Fruit fly (Drosophila melanogaster) whole organism, embryonic: ENCODE data around the gene Kaz1-ORFB.

Source experiments
- CG1024 ChIP-seq: fragments of 200-800 bp; sonication (Bioruptor generic); IDR thresholded peaks from 2 replicates; pipeline ENCODE4 v1.3.6; 2022; ENCODE audit warnings: missing biosample characterization, missing genetic modification characterization
- CG10462 ChIP-seq: fragments of 200-800 bp; sonication (Bioruptor generic); optimal IDR thresholded peaks from 2 replicates; lab custom pipeline; 2016; ENCODE audit warnings: missing biosample characterization, missing genetic modification characterization
- CG10543 ChIP-seq: fragments of 200-800 bp; sonication (Bioruptor generic); optimal IDR thresholded peaks from 3 replicates; lab custom pipeline; 2017; ENCODE audit warnings: missing biosample characterization, mild to moderate bottlenecking, missing genetic modification characterization, moderate library complexity
- CG10654 ChIP-seq: fragments of 200-800 bp; sonication (Bioruptor generic); optimal IDR thresholded peaks from 2 replicates; lab custom pipeline; 2016; ENCODE audit warnings: missing biosample characterization, missing genetic modification characterization
- CG11504 ChIP-seq: fragments of 200-800 bp; sonication (Bioruptor generic); optimal IDR thresholded peaks from 3 replicates; lab custom pipeline; 2019; ENCODE audit warnings: missing biosample characterization, mild to moderate bottlenecking, missing genetic modification characterization, moderate library complexity
- CG11695 ChIP-seq: fragments of 200-800 bp; sonication (Bioruptor generic); IDR thresholded peaks from 3 replicates; pipeline ENCODE4 v1.3.6; 2022; ENCODE audit warnings: missing biosample characterization, missing genetic modification characterization
- CG13287 ChIP-seq: fragments of 200-800 bp; sonication (Bioruptor generic); IDR thresholded peaks from 2 replicates; pipeline ENCODE4 v1.3.6; 2022; ENCODE audit warnings: missing biosample characterization, missing genetic modification characterization; ENCODE audit not compliant: partially characterized antibody
- CG14667 ChIP-seq: fragments of 200-800 bp; sonication (Bioruptor generic); IDR thresholded peaks from 2 replicates; pipeline ENCODE4 v1.3.6; 2022; ENCODE audit warnings: missing biosample characterization, missing genetic modification characterization
- CG18599 ChIP-seq: fragments of 200-800 bp; sonication (Bioruptor generic); optimal IDR thresholded peaks from 3 replicates; lab custom pipeline; 2017; ENCODE audit warnings: missing biosample characterization, missing genetic modification characterization, mild to moderate bottlenecking, moderate library complexity, missing genetic modification reagents
- CG32532 ChIP-seq: fragments of 200-800 bp; sonication (Bioruptor generic); IDR thresholded peaks from 2 replicates; pipeline ENCODE4 v1.3.6; 2022; ENCODE audit warnings: missing biosample characterization, missing genetic modification characterization
- CG3281 ChIP-seq: fragments of 200-800 bp; sonication (Bioruptor generic); optimal IDR thresholded peaks from 3 replicates; lab custom pipeline; 2017; ENCODE audit warnings: missing biosample characterization, mild to moderate bottlenecking, missing genetic modification characterization
- CG3847 ChIP-seq: fragments of 200-800 bp; sonication (Bioruptor generic); IDR thresholded peaks from 2 replicates; pipeline ENCODE4 v1.3.6; 2022; ENCODE audit warnings: missing biosample characterization, missing genetic modification characterization
- CG3995 ChIP-seq: fragments of 200-800 bp; sonication (Bioruptor generic); optimal IDR thresholded peaks from 3 replicates; lab custom pipeline; 2016; ENCODE audit warnings: missing biosample characterization, missing genetic modification characterization
- CG7839 ChIP-seq: fragments of 200-800 bp; sonication (Bioruptor generic); optimal IDR thresholded peaks from 3 replicates; lab custom pipeline; 2018; ENCODE audit warnings: missing biosample characterization, mild to moderate bottlenecking, missing genetic modification characterization, moderate library complexity
- CG9437 ChIP-seq: fragments of 200-800 bp; sonication (Bioruptor generic); optimal IDR thresholded peaks from 2 replicates; lab custom pipeline; 2018; ENCODE audit warnings: missing biosample characterization, mild to moderate bottlenecking, missing genetic modification characterization
- Chrac-16 ChIP-seq: fragments of 200-800 bp; sonication (Bioruptor generic); optimal IDR thresholded peaks from 3 replicates; lab custom pipeline; 2016; ENCODE audit warnings: missing biosample characterization, missing genetic modification characterization
- D ChIP-seq, 2 experiments: fragments of 200-800 bp in 1 of 2; fragments of >200 bp in 1 of 2; sonication (Bioruptor generic) in 1 of 2; optimal IDR thresholded peaks; 2 replicates in 1 of 2; 3 replicates in 1 of 2; lab custom pipeline; 2017; ENCODE audit warnings: mild to moderate bottlenecking in 1 of 2, missing biosample characterization in 1 of 2, missing genetic modification characterization in 1 of 2, missing genetic modification reagents in 1 of 2
- Dek ChIP-seq: fragments of 200-800 bp; sonication (Bioruptor generic); optimal IDR thresholded peaks from 3 replicates; lab custom pipeline; 2019; ENCODE audit warnings: missing biosample characterization, mild to moderate bottlenecking, missing genetic modification characterization, moderate library complexity
- Dfd ChIP-seq, 2 experiments: fragments of >200 bp; optimal IDR thresholded peaks; 2 replicates each; lab custom pipeline; 2017; ENCODE audit warnings: missing biosample characterization in 2 of 2, missing genetic modification characterization in 2 of 2
- Doc3 ChIP-seq: fragments of 200-800 bp; sonication (Bioruptor generic); IDR thresholded peaks from 3 replicates; pipeline ENCODE4 v1.3.6; 2022; ENCODE audit warnings: missing biosample characterization, missing genetic modification characterization; ENCODE audit not compliant: partially characterized antibody
- Drgx ChIP-seq: fragments of 200-800 bp; sonication (Bioruptor generic); IDR thresholded peaks from 2 replicates; pipeline ENCODE4 v1.3.6; 2022; ENCODE audit warnings: missing biosample characterization, missing genetic modification characterization
- Fer1 ChIP-seq: fragments of 200-800 bp; sonication (Bioruptor generic); optimal IDR thresholded peaks from 2 replicates; lab custom pipeline; 2017; ENCODE audit warnings: missing biosample characterization, mild to moderate bottlenecking, missing genetic modification characterization
- H2.0 ChIP-seq: fragments of 200-800 bp; sonication (Bioruptor generic); IDR thresholded peaks from 2 replicates; pipeline ENCODE4 v1.3.6; 2022; ENCODE audit warnings: missing biosample characterization, missing genetic modification characterization
- Hr3 ChIP-seq: fragments of 200-800 bp; sonication (Bioruptor generic); optimal IDR thresholded peaks from 3 replicates; lab custom pipeline; 2016; ENCODE audit warnings: missing biosample characterization, missing genetic modification characterization
- Kr ChIP-seq: fragments of 200-800 bp; sonication (Bioruptor generic); optimal IDR thresholded peaks from 2 replicates; lab custom pipeline; 2017; ENCODE audit warnings: missing biosample characterization, mild to moderate bottlenecking, missing genetic modification characterization
- Nf-YC ChIP-seq: fragments of 200-800 bp; optimal IDR thresholded peaks from 3 replicates; lab custom pipeline; 2019; ENCODE audit warnings: missing biosample characterization, mild to moderate bottlenecking, missing genetic modification characterization, moderate library complexity
- NfI ChIP-seq: fragments of 200-800 bp; sonication (Bioruptor generic); optimal IDR thresholded peaks from 3 replicates; lab custom pipeline; 2018; ENCODE audit warnings: missing biosample characterization, mild to moderate bottlenecking, missing genetic modification characterization, moderate library complexity
- Optix ChIP-seq: fragments of 200-800 bp; sonication (Bioruptor generic); IDR thresholded peaks from 3 replicates; pipeline ENCODE4 v1.3.6; 2022; ENCODE audit warnings: missing biosample characterization, missing genetic modification characterization
- PHDP ChIP-seq: fragments of 200-800 bp; sonication (Bioruptor generic); optimal IDR thresholded peaks from 3 replicates; lab custom pipeline; 2018; ENCODE audit warnings: missing biosample characterization, mild to moderate bottlenecking, missing genetic modification characterization, moderate library complexity
- Ravus ChIP-seq: fragments of 200-800 bp; sonication (Bioruptor generic); IDR thresholded peaks from 2 replicates; pipeline ENCODE4 v1.3.6; 2022; ENCODE audit warnings: missing biosample characterization, missing genetic modification characterization
- Taf1 ChIP-seq: fragments of 200-800 bp; sonication (Bioruptor generic); IDR thresholded peaks from 2 replicates; pipeline ENCODE4 v1.3.6; 2022; ENCODE audit warnings: missing biosample characterization, missing genetic modification characterization
- Usf ChIP-seq: fragments of 200-800 bp; sonication (Bioruptor generic); optimal IDR thresholded peaks from 2 replicates; lab custom pipeline; 2017; ENCODE audit warnings: missing genotype, missing biosample characterization, missing genetic modification characterization
- ap ChIP-seq: fragments of 200-800 bp; sonication (Bioruptor generic); IDR thresholded peaks from 2 replicates; pipeline ENCODE4 v1.3.6; 2022; ENCODE audit warnings: missing biosample characterization, missing genetic modification characterization
- bsh ChIP-seq, 2 experiments: fragments of 200-800 bp; sonication (Bioruptor generic); optimal IDR thresholded peaks; 2 replicates each; lab custom pipeline; 2017 to 2018; ENCODE audit warnings: mild to moderate bottlenecking in 2 of 2, missing biosample characterization in 2 of 2, missing genetic modification characterization in 2 of 2, moderate library complexity in 1 of 2
- croc ChIP-seq: fragments of 200-800 bp; sonication (Bioruptor generic); conservative IDR thresholded peaks from 3 replicates; pipeline ENCODE4 v1.3.6; 2022; ENCODE audit warnings: missing biosample characterization, missing genetic modification characterization
- cwo ChIP-seq: fragments of 200-800 bp; sonication (Bioruptor generic); optimal IDR thresholded peaks from 3 replicates; lab custom pipeline; 2017; ENCODE audit warnings: missing biosample characterization, missing genetic modification characterization, mild to moderate bottlenecking, moderate library complexity, missing genetic modification reagents
- dati ChIP-seq: fragments of 200-800 bp; sonication (Bioruptor generic); IDR thresholded peaks from 2 replicates; pipeline ENCODE4 v1.3.6; 2022; ENCODE audit warnings: missing biosample characterization, missing genetic modification characterization
- esg ChIP-seq: fragments of 200-800 bp; sonication (Bioruptor generic); conservative IDR thresholded peaks from 2 replicates; pipeline ENCODE4 v1.3.6; 2022; ENCODE audit warnings: missing biosample characterization, missing genetic modification characterization
- grau ChIP-seq: fragments of 200-800 bp; optimal IDR thresholded peaks from 3 replicates; lab custom pipeline; 2019; ENCODE audit warnings: missing biosample characterization, mild to moderate bottlenecking, missing genetic modification characterization, moderate library complexity
- gsb-n ChIP-seq: fragments of 200-800 bp; sonication (Bioruptor generic); optimal IDR thresholded peaks from 3 replicates; lab custom pipeline; 2018; ENCODE audit warnings: missing biosample characterization, mild to moderate bottlenecking, missing genetic modification characterization
- gt ChIP-seq: fragments of 200-800 bp; sonication (Bioruptor generic); IDR thresholded peaks from 2 replicates; pipeline ENCODE4 v1.3.6; 2022; ENCODE audit warnings: missing biosample characterization, missing genetic modification characterization
- nerfin-1 ChIP-seq: fragments of 200-800 bp; sonication (Bioruptor generic); optimal IDR thresholded peaks from 3 replicates; lab custom pipeline; 2019; ENCODE audit warnings: missing biosample characterization, mild to moderate bottlenecking, missing genetic modification characterization, moderate library complexity
- phol ChIP-seq: fragments of 200-800 bp; sonication (Bioruptor generic); optimal IDR thresholded peaks from 3 replicates; lab custom pipeline; 2018; ENCODE audit warnings: missing biosample characterization, mild to moderate bottlenecking, missing genetic modification characterization, moderate library complexity
- pum ChIP-seq: fragments of 200-800 bp; sonication (Bioruptor generic); optimal IDR thresholded peaks from 2 replicates; lab custom pipeline; 2016; ENCODE audit warnings: missing biosample characterization, missing genetic modification characterization
- sim ChIP-seq: fragments of 200-800 bp; sonication (Bioruptor generic); IDR thresholded peaks from 2 replicates; pipeline ENCODE4 v1.3.6; 2022; ENCODE audit warnings: missing biosample characterization, missing genetic modification characterization
- sna ChIP-seq: fragments of 200-800 bp; sonication (Bioruptor generic); IDR thresholded peaks from 2 replicates; pipeline ENCODE4 v1.3.6; 2022; ENCODE audit warnings: missing biosample characterization, missing genetic modification characterization; ENCODE audit not compliant: partially characterized antibody
- so ChIP-seq: fragments of 200-800 bp; sonication (Bioruptor generic); IDR thresholded peaks from 3 replicates; pipeline ENCODE4 v1.3.6; 2022; ENCODE audit warnings: missing biosample characterization, missing genetic modification characterization
- ttk ChIP-seq: fragments of 200-800 bp; sonication (Bioruptor generic); IDR thresholded peaks from 2 replicates; pipeline ENCODE4 v2.1.2; 2022; ENCODE audit warnings: missing biosample characterization, missing genetic modification characterization

Kaz1-ORFB gene

DNA sequence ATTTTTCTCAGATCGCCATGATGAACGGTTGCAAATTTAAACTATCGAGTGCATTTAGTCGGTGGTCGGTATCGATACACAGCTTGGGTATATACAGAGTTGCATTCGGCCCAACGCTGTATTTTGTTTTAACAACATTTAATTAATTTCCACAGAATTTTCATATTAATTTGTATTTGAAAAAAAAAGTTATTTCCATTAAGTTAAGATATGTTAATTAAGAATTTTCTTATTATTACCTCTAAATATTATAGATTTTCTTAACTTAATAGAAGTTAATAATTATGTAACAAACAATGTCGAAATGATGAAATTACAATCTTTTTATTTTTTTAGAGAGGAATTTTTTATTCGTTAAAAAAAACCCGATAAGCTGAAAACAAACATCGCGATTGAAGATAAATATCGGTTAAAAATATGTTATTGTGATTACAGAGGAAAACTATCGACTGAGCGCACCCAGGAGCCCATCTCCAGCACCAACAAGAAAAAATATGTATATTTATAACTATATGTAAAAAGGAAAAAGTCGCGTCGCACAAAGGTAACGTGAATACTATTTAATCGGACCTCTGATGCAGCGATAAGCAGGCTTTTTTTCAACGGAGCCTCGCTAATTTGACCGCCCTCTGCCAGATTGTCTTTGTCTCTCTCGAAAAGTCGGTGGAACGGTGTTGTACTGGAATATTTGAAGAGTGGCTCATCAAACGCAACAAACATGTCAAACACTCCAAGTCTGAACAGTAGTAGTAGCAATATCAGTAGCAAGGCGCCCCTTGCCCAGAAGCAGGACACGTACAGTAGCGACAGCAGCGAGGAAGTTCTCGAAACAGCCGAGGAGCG lies 16.4 kb upstream of the Kaz1-ORFB start, which contains the start of the genes rno and mri (continued):
- TF ChIP-seq CG7839 (tag; lab: Kevin White, UChicago) = peak; percentile 81
- TF ChIP-seq NfI (GFP tag; lab: Kevin White, UChicago) = peak; percentile 67
- peak; percentile 40 for TF ChIP-seq CG10654 (GFP tag; lab: Kevin White, UChicago)
- TF ChIP-seq CG3847 (GFP tag; lab: Robert Waterston, UW) = peak; percentile 66; the same call in 1 of the 2 replicates
- no peak for TF ChIP-seq sim (GFP tag; lab: Robert Waterston, UW)
- peak; percentile 70 for TF ChIP-seq Nf-YC (tag; lab: Kevin White, UChicago)
- TF ChIP-seq Ravus (GFP tag; lab: Robert Waterston, UW) = peak; percentile 28
- TF ChIP-seq pum (GFP tag; lab: Kevin White, UChicago) = peak; percentile 20
- TF ChIP-seq CG11504 (tag; lab: Kevin White, UChicago) = peak; percentile 46
- peak; percentile 30; the same call in 1 of the 3 replicates for TF ChIP-seq Optix (GFP tag; lab: Robert Waterston, UW)
- peak; percentile 51 for TF ChIP-seq cwo
- TF ChIP-seq Hr3 (GFP tag; lab: Kevin White, UChicago) = peak; percentile 80
- TF ChIP-seq CG32532 (GFP tag; lab: Robert Waterston, UW) = peak; percentile 80
- peak; percentile 99 for TF ChIP-seq phol (tag; lab: Kevin White, UChicago)
- TF ChIP-seq Fer1 (GFP tag; lab: Kevin White, UChicago) = peak; percentile 16
- TF ChIP-seq CG10462 = peak; percentile 50
- peak; percentile 72 for TF ChIP-seq esg (GFP tag; lab: Robert Waterston, UW)
- TF ChIP-seq CG3995 = peak; percentile 83
- peak; percentile 92 for TF ChIP-seq CG13287 (GFP tag; lab: Robert Waterston, UW)
- TF ChIP-seq CG10543 (GFP tag; lab: Kevin White, UChicago) = peak; percentile 85
- TF ChIP-seq Doc3 = peak; percentile 91
- no peak for TF ChIP-seq D (optimal IDR thresholded peaks at IDR 0.05; lab: Kevin White, UChicago)
- peak; percentile 41 for TF ChIP-seq D (GFP tag; optimal IDR thresholded peaks at IDR 0.05; lab: Kevin White, UChicago)
- no peak for TF ChIP-seq gt
- peak; percentile 67 for TF ChIP-seq Dek (tag; lab: Kevin White, UChicago)
- no peak for TF ChIP-seq Kr (GFP tag; lab: Kevin White, UChicago)
- TF ChIP-seq H2.0 (GFP tag; lab: Robert Waterston, UW) = peak; percentile 73
- TF ChIP-seq bsh (GFP tag; optimal IDR thresholded peaks at IDR 0.05; lab: Kevin White, UChicago) = peak in 1 of 2 experiments; percentile 71
- TF ChIP-seq ttk = peak; percentile 72
- TF ChIP-seq CG18599 (GFP tag; lab: Kevin White, UChicago) = peak; percentile 69
- TF ChIP-seq CG9437 = peak; percentile 48
- peak; percentile 50 for TF ChIP-seq ap (GFP tag; lab: Robert Waterston, UW)
- TF ChIP-seq croc (GFP tag; lab: Robert Waterston, UW) = peak; percentile 19; the same call in 1 of the 3 replicates
- TF ChIP-seq grau = peak; percentile 77
- peak; percentile 46; the same call in 1 of the 2 replicates for TF ChIP-seq dati (GFP tag; lab: Robert Waterston, UW)
- peak; percentile 47; the same call in 1 of the 2 replicates for TF ChIP-seq Drgx (GFP tag; lab: Robert Waterston, UW)
- peak; percentile 48 for TF ChIP-seq CG3281 (GFP tag; lab: Kevin White, UChicago)
- peak; percentile 67 for TF ChIP-seq PHDP (tag; lab: Kevin White, UChicago)
- peak; percentile 71 for TF ChIP-seq CG11695
- peak; percentile 78 for TF ChIP-seq gsb-n
- TF ChIP-seq Usf (GFP tag; lab: Kevin White, UChicago) = peak; percentile 50
- TF ChIP-seq Dfd (GFP tag; optimal IDR thresholded peaks at IDR 0.05; lab: Kevin White, UChicago) = no peak
- TF ChIP-seq sna (GFP tag; lab: Robert Waterston, UW) = peak; percentile 93
- peak; percentile 36 for TF ChIP-seq nerfin-1 (tag; lab: Kevin White, UChicago)
- peak; percentile 57 for TF ChIP-seq CG14667 (GFP tag; lab: Robert Waterston, UW)
- peak; percentile 52; the same call in 1 of the 3 replicates for TF ChIP-seq so (GFP tag; lab: Robert Waterston, UW)
- peak; percentile 51 for TF ChIP-seq Taf1 (GFP tag; lab: Robert Waterston, UW)
- TF ChIP-seq CG1024 = no peak
- peak; percentile 67 for TF ChIP-seq Chrac-16 (GFP tag; lab: Kevin White, UChicago)
